1 fruit fly cellular context compared by ENCODE assay signal in the genomic region with DNA sequence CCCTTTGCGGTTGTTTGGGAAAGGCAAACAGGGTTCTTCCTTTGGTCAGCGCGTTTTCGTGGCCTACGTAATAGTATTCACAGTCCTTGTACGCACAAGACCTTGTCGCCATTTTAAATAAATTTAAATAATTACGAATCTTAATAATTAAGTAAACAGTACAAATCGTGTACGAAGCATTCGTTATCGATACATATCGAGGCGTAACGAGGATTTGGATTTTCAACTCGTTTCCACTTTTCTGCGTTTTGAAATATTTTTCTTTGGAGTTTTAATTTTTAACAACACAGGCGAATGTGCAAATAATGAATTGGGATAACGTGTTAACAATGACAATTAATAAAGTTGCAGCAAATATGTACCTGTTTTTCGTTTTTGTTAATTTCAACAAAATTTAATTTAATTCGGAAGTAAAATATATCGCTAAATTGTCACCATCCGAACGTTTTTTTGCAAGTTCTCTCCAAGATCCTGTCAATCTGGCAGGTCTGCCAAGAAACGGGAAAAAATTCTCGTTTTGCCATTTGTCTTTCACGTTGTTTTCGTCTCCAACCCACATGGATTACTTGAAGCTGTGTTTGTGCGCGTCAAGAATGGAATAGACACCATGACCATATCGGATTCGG.
A peak's percentile ranks its signal among the peaks of the same experiment; 100 is the strongest.
TF ChIP-seq lines count a peak whose summit lies in the region.

Gene Dlip2 (minus strand): TSS at position 199 of the 626 bp plus-strand sequence.
Gene rpk (plus strand): TSS at position 525 of the 626 bp plus-strand sequence.

TF ChIP-seq in whole organism, embryonic, 481 proteins besides CTCF, POLR2A, EP300 and RAD21 (continued from another document):
- TF ChIP-seq TFAM (GFP tag; optimal IDR thresholded peaks at IDR 0.05; lab: Kevin White, UChicago) (no peak), Med (GFP tag; lab: Kevin White, UChicago) (peak; percentile 55), CG16813 (GFP tag; IDR thresholded peaks at IDR 0.05; lab: Robert Waterston, UW; ENCODE audit: partially characterized antibody) (peak; percentile 82), bbx (GFP tag; IDR thresholded peaks at IDR 0.05; lab: Robert Waterston, UW; ENCODE audit: partially characterized antibody) (peak; percentile 87), vvl (GFP tag; IDR thresholded peaks at IDR 0.05; lab: Robert Waterston, UW) (peak; percentile 79), Opbp (GFP tag; IDR thresholded peaks at IDR 0.05; lab: Robert Waterston, UW; ENCODE audit: partially characterized antibody) (peak; percentile 82; the same call in 2 of the 3 replicates), CG3995 (GFP tag; optimal IDR thresholded peaks at IDR 0.05; lab: Kevin White, UChicago) (peak; percentile 12), hb (GFP tag; IDR thresholded peaks at IDR 0.05; lab: Robert Waterston, UW; ENCODE audit: partially characterized antibody) (peak; percentile 79), CG17385 (GFP tag; optimal IDR thresholded peaks at IDR 0.05; lab: Kevin White, UChicago) (no peak), CG2875 (GFP tag; optimal IDR thresholded peaks at IDR 0.05; lab: Kevin White, UChicago) (no peak), phol (tag; optimal IDR thresholded peaks at IDR 0.05; lab: Kevin White, UChicago) (peak; percentile 90), CG6689 (GFP tag; IDR thresholded peaks at IDR 0.05; lab: Robert Waterston, UW) (no peak), Scr (GFP tag; IDR thresholded peaks at IDR 0.05; lab: Robert Waterston, UW; ENCODE audit: partially characterized antibody) (peak; percentile 89), YL-1 (GFP tag; optimal IDR thresholded peaks at IDR 0.05; lab: Kevin White, UChicago) (peak; percentile 48), chinmo (GFP tag; IDR thresholded peaks at IDR 0.05; lab: Robert Waterston, UW; ENCODE audit: partially characterized antibody) (peak; percentile 66; the same call in 1 of the 4 replicates), MBD-R2 (GFP tag; IDR thresholded peaks at IDR 0.05; lab: Robert Waterston, UW) (peak; percentile 71), fu2 (GFP tag; optimal IDR thresholded peaks at IDR 0.05; lab: Kevin White, UChicago) (no peak), Dfd (GFP tag; optimal IDR thresholded peaks at IDR 0.05; lab: Kevin White, UChicago) (no peak), gfzf (GFP tag; optimal IDR thresholded peaks at IDR 0.05; lab: Kevin White, UChicago) (peak; percentile 7), CG12744 (GFP tag; optimal IDR thresholded peaks at IDR 0.05; lab: Kevin White, UChicago) (no peak), ind (GFP tag; optimal IDR thresholded peaks at IDR 0.05; lab: Kevin White, UChicago) (no peak), CG7357 (GFP tag; IDR thresholded peaks at IDR 0.05; lab: Robert Waterston, UW) (peak; percentile 92), Dip3 (GFP tag; optimal IDR thresholded peaks at IDR 0.05; lab: Kevin White, UChicago) (no peak), mld (GFP tag; IDR thresholded peaks at IDR 0.05; lab: Robert Waterston, UW; ENCODE audit: partially characterized antibody) (peak; percentile 70; the same call in 1 of the 3 replicates)
